Worm (Caenorhabditis elegans): ENCODE data around the gene sar-1.

- TF ChIP-seq chd-7 (tag; optimal IDR thresholded peaks at IDR 0.05), result no peak
- TF ChIP-seq snpc-4 (GFP tag; optimal IDR thresholded peaks at IDR 0.05), result no peak
- no peak for TF ChIP-seq snpc-4 (tag; optimal IDR thresholded peaks at IDR 0.05)
- no peak for TF ChIP-seq ztf-25 (GFP tag; IDR thresholded peaks at IDR 0.05)
- TF ChIP-seq nfyb-1 (GFP tag; IDR thresholded peaks at IDR 0.05), result no peak
- no peak for TF ChIP-seq nfya-1 (tag; optimal IDR thresholded peaks at IDR 0.05; ENCODE audit: borderline replicate concordance, insufficient read depth)
Observed at ce11 chrIV:4465184-4465583, 47.9 kb downstream of the sar-1 start, which contains the start of gene M01H9.5.
